Fruit fly (Drosophila melanogaster): ENCODE data around the gene PH4alphaNE1.

PH4alphaNE1 gene

DNA sequence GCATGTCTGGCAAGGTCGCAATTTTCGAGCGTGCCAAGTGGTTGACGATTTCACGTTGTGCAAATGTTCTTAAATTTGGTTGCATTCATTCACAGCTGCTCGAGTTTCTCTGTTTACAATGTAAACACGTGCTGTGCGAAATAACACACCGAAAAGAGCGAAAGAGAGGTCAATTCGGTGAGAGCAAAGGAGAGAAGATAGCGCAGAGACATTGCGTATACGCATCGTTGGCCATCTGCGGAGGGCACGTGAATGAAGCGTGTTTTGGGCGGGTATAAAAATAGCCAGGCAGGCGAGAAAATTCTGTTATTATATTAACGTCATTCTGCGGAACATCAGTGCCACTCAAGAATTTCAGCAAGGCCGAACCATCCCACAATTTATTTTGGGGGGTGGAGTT is 45.7 kb downstream of the PH4alphaNE1 start:
- no peak for TF ChIP-seq pb (GFP tag; optimal IDR thresholded peaks at IDR 0.05)
- TF ChIP-seq cad (GFP tag; optimal IDR thresholded peaks at IDR 0.05): no peak
- TF ChIP-seq CG5180 (GFP tag; optimal IDR thresholded peaks at IDR 0.05): no peak
- TF ChIP-seq nau (GFP tag; optimal IDR thresholded peaks at IDR 0.05): peak; percentile 3
- TF ChIP-seq Kr (GFP tag; optimal IDR thresholded peaks at IDR 0.05): no peak
- TF ChIP-seq CG4617 (GFP tag; optimal IDR thresholded peaks at IDR 0.05; ENCODE audit: borderline replicate concordance): no peak
- TF ChIP-seq Hr39 (optimal IDR thresholded peaks at IDR 0.05): no peak
- TF ChIP-seq NC2α (GFP tag; optimal IDR thresholded peaks at IDR 0.05): no peak
- TF ChIP-seq chinmo (GFP tag; IDR thresholded peaks at IDR 0.05; ENCODE audit: partially characterized antibody): 0 out of 4 replicates have a peak, but pooled peaks have one; percentile 26
- peak; percentile 7 for TF ChIP-seq sens (GFP tag)
- peak; percentile 39 for TF ChIP-seq CG12769 (tag; optimal IDR thresholded peaks at IDR 0.05)
- no peak for TF ChIP-seq bigmax (GFP tag; optimal IDR thresholded peaks at IDR 0.05)
- TF ChIP-seq org-1 (GFP tag; optimal IDR thresholded peaks at IDR 0.05): no peak
- TF ChIP-seq cwo (GFP tag; optimal IDR thresholded peaks at IDR 0.05): peak; percentile 94
- peak; percentile 84; the same call in 2 of the 3 replicates for TF ChIP-seq so (GFP tag; IDR thresholded peaks at IDR 0.05)
- TF ChIP-seq zen2 (GFP tag; IDR thresholded peaks at IDR 0.05; ENCODE audit: partially characterized antibody): no peak
- 0 out of 2 replicates have a peak, but pooled peaks have one; percentile 5 for TF ChIP-seq Ptx1 (GFP tag; IDR thresholded peaks at IDR 0.05)
- no peak for TF ChIP-seq Abd-B (GFP tag; optimal IDR thresholded peaks at IDR 0.05)
- peak; percentile 26 to 56 for TF ChIP-seq Trl (optimal IDR thresholded peaks at IDR 0.05)
- TF ChIP-seq Trl (GFP tag; optimal IDR thresholded peaks at IDR 0.05): no peak
- no peak for TF ChIP-seq CG10366 (GFP tag; IDR thresholded peaks at IDR 0.05)
- peak; percentile 40; the same call in 1 of the 2 replicates for TF ChIP-seq Drgx (GFP tag; IDR thresholded peaks at IDR 0.05)
- TF ChIP-seq Med (GFP tag): peak; percentile 39
- no peak for TF ChIP-seq rib (GFP tag; IDR thresholded peaks at IDR 0.05)
- 0 out of 3 replicates have a peak, but pooled peaks have one; percentile 15 for TF ChIP-seq CG34224 (GFP tag; IDR thresholded peaks at IDR 0.05; ENCODE audit: partially characterized antibody)
- TF ChIP-seq CG7987 (GFP tag; optimal IDR thresholded peaks at IDR 0.05): peak; percentile 91
- peak in 1 of 2 experiments; percentile 1 for TF ChIP-seq Pdp1 (GFP tag; optimal IDR thresholded peaks at IDR 0.05)
- peak; percentile 20 for TF ChIP-seq lab (GFP tag; optimal IDR thresholded peaks at IDR 0.05)
- TF ChIP-seq sd (tag; optimal IDR thresholded peaks at IDR 0.05): peak; percentile 53
- 0 out of 2 replicates have a peak, but pooled peaks have one; percentile 31 for TF ChIP-seq Awh (GFP tag; IDR thresholded peaks at IDR 0.05)
- peak; percentile 67 for TF ChIP-seq CG7372 (GFP tag; IDR thresholded peaks at IDR 0.05)
- TF ChIP-seq salm (tag; optimal IDR thresholded peaks at IDR 0.05): no peak
- TF ChIP-seq lbe (GFP tag; optimal IDR thresholded peaks at IDR 0.05): peak; percentile 84
- 0 out of 3 replicates have a peak, but pooled peaks have one; percentile 42 for TF ChIP-seq sr (GFP tag; IDR thresholded peaks at IDR 0.05)

DNA sequence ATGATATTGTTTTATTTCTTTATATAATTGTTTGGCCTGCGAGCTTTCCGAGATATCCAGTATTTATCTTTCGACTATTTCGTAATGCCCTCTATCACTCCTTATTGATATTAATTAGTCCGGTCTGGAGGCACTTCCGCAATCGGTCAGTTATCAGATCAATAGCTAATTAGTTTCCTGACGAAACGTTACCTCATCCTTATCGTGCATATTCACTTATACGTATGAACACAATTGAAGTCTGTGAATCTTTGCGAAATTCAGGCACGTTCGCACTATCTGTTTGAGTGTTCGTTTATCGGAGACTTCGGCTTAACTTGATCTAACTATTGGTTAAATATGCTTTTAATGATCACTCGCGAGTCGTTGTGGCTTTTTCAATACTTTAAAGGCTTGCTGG is 46.9 kb downstream of the PH4alphaNE1 start:
- TF ChIP-seq mirr (GFP tag; optimal IDR thresholded peaks at IDR 0.05): peak; percentile 55
- no peak for TF ChIP-seq Jarid2 (GFP tag; optimal IDR thresholded peaks at IDR 0.05)
- TF ChIP-seq ci (GFP tag; IDR thresholded peaks at IDR 0.05): no peak
- peak in 1 of 2 experiments; percentile 60 for TF ChIP-seq Pdp1 (GFP tag; optimal IDR thresholded peaks at IDR 0.05)
- TF ChIP-seq CG12744 (GFP tag; optimal IDR thresholded peaks at IDR 0.05): no peak
- peak; percentile 74 for TF ChIP-seq exex (tag; optimal IDR thresholded peaks at IDR 0.05)
